Fruit fly (Drosophila melanogaster): ENCODE results near the gene CG8519.
A peak's percentile ranks its signal among the peaks of the same experiment; 100 is the strongest.

Gene CG8519

DNA sequence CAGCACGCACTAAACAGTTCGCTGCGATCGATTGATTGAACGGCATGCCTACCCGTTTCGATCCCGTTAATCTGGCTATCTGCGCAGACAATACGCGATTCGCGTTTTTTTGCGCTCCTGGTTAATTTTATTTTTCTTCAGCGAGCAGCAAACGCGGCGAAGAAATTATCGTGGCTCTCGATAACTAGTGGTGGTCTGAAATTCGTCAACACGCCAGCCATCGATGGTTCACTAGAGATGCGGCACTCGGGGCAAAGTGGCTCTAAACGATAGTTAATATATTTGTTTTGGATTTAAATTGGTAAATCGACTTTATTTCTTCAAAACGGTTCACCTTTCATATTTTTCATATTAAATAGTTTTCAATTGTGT is 38.3 kb downstream of the CG8519 start, which contains the start of gene dikar (continued):
- TF ChIP-seq Fer1 (GFP tag; optimal IDR thresholded peaks at IDR 0.05) (peak; percentile 31), CG11695 (GFP tag; IDR thresholded peaks at IDR 0.05) (0 out of 3 replicates have a peak, but pooled peaks have one; percentile 18), twi (tag; optimal IDR thresholded peaks at IDR 0.05) (no peak), dimm (GFP tag; IDR thresholded peaks at IDR 0.05) (0 out of 2 replicates have a peak, but pooled peaks have one; percentile 15), cato (GFP tag; optimal IDR thresholded peaks at IDR 0.05; ENCODE audit: borderline replicate concordance) (no peak), CG9215 (GFP tag; IDR thresholded peaks at IDR 0.05) (peak; percentile 67), zfh2 (GFP tag; optimal IDR thresholded peaks at IDR 0.05) (peak; percentile 58), disco-r (GFP tag; optimal IDR thresholded peaks at IDR 0.05) (no peak), so (GFP tag; IDR thresholded peaks at IDR 0.05) (no peak), CG14860 (GFP tag; IDR thresholded peaks at IDR 0.05; ENCODE audit: partially characterized antibody) (peak; percentile 67), rib (GFP tag; IDR thresholded peaks at IDR 0.05) (peak; percentile 22; the same call in 1 of the 2 replicates), CG31365 (tag; optimal IDR thresholded peaks at IDR 0.05) (no peak), CG15269 (tag; optimal IDR thresholded peaks at IDR 0.05) (no peak), kah (GFP tag; optimal IDR thresholded peaks at IDR 0.05) (no peak), Doc3 (GFP tag; IDR thresholded peaks at IDR 0.05; ENCODE audit: partially characterized antibody) (peak; percentile 64), CG17802 (tag; optimal IDR thresholded peaks at IDR 0.05) (no peak), seq (GFP tag; IDR thresholded peaks at IDR 0.05) (no peak), ap (GFP tag; IDR thresholded peaks at IDR 0.05) (no peak), lab (GFP tag; optimal IDR thresholded peaks at IDR 0.05) (no peak), H2.0 (GFP tag; IDR thresholded peaks at IDR 0.05) (peak; percentile 56; the same call in 1 of the 2 replicates), CG9727 (GFP tag; optimal IDR thresholded peaks at IDR 0.05) (peak; percentile 72), Dek (tag; optimal IDR thresholded peaks at IDR 0.05) (no peak), trh (GFP tag; optimal IDR thresholded peaks at IDR 0.05) (no peak), ems (GFP tag; optimal IDR thresholded peaks at IDR 0.05) (peak; percentile 48), wek (GFP tag; optimal IDR thresholded peaks at IDR 0.05) (no peak), sisA (GFP tag; IDR thresholded peaks at IDR 0.05) (peak; percentile 66), Eip74EF (GFP tag; optimal IDR thresholded peaks at IDR 0.05) (no peak), ERR (GFP tag; optimal IDR thresholded peaks at IDR 0.05) (no peak), ase (GFP tag; IDR thresholded peaks at IDR 0.05) (peak; percentile 43; the same call in 1 of the 3 replicates), Xrp1 (GFP tag; IDR thresholded peaks at IDR 0.05) (peak; percentile 59), Rx (GFP tag; IDR thresholded peaks at IDR 0.05) (peak; percentile 54), CG1647 (GFP tag; optimal IDR thresholded peaks at IDR 0.05) (peak; percentile 18), CG10543 (GFP tag; optimal IDR thresholded peaks at IDR 0.05) (peak; percentile 31), GATAe (GFP tag; conservative IDR thresholded peaks at IDR 0.05) (no peak), CG7556 (GFP tag; optimal IDR thresholded peaks at IDR 0.05) (peak; percentile 32), nerfin-2 (GFP tag; IDR thresholded peaks at IDR 0.05; ENCODE audit: partially characterized antibody) (peak; percentile 43), zfh1 (GFP tag; IDR thresholded peaks at IDR 0.05) (peak; percentile 77), CG31388 (GFP tag; optimal IDR thresholded peaks at IDR 0.05) (no peak), pros (GFP tag; optimal IDR thresholded peaks at IDR 0.05) (no peak), CG8089 (GFP tag; optimal IDR thresholded peaks at IDR 0.05) (no peak), CG34422 (GFP tag; IDR thresholded peaks at IDR 0.05) (peak; percentile 77), ato (GFP tag; IDR thresholded peaks at IDR 0.05; ENCODE audit: partially characterized antibody) (peak; percentile 66), CG6272 (GFP tag; IDR thresholded peaks at IDR 0.05) (peak; percentile 87), exex (tag; optimal IDR thresholded peaks at IDR 0.05) (no peak), shn (GFP tag; optimal IDR thresholded peaks at IDR 0.05) (peak; percentile 24), lilli (GFP tag; optimal IDR thresholded peaks at IDR 0.05) (peak; percentile 62), luna (GFP tag; optimal IDR thresholded peaks at IDR 0.05) (peak; percentile 6), CG2120 (GFP tag; optimal IDR thresholded peaks at IDR 0.05) (peak; percentile 67), grn (GFP tag; optimal IDR thresholded peaks at IDR 0.05) (no peak), Spps (tag; optimal IDR thresholded peaks at IDR 0.05) (no peak), chn (GFP tag; optimal IDR thresholded peaks at IDR 0.05) (peak; percentile 43)

All from whole organism, embryonic.